Worm (Caenorhabditis elegans) whole organism, early embryonic: ENCODE data around the gene Y62H9A.4.

ENCODE experiments used
- B0310.2 ChIP-seq: sonication (generic microtip); optimal IDR thresholded peaks from 2 replicates; lab custom pipeline; 2016; ENCODE audit warnings: mild to moderate bottlenecking, missing genetic modification characterization, missing compliant biosample characterization
- F13C5.2 ChIP-seq: sonication (generic microtip); optimal IDR thresholded peaks from 2 replicates; lab custom pipeline; 2017; ENCODE audit warnings: mild to moderate bottlenecking, missing genetic modification characterization, inconsistent platforms, missing compliant biosample characterization
- aly-1 ChIP-seq: sonication (generic microtip); optimal IDR thresholded peaks from 2 replicates; lab custom pipeline; 2016; ENCODE audit warnings: missing genetic modification characterization, missing compliant biosample characterization
- ama-1 ChIP-seq: fragments of 150-350 bp; optimal IDR thresholded peaks from 2 replicates; lab custom pipeline; 2014
- ceh-13 ChIP-seq: fragments of 200-800 bp; sonication (Bioruptor generic); optimal IDR thresholded peaks from 2 replicates; lab custom pipeline; 2018; ENCODE audit warnings: mild to moderate bottlenecking, missing genetic modification characterization, missing compliant biosample characterization
- ceh-36 ChIP-seq: sonication (generic microtip); optimal IDR thresholded peaks from 2 replicates; lab custom pipeline; 2016; ENCODE audit warnings: missing genetic modification characterization, inconsistent platforms, missing compliant biosample characterization
- ets-7 ChIP-seq: sonication (generic microtip); optimal IDR thresholded peaks from 2 replicates; lab custom pipeline; 2016; ENCODE audit warnings: missing genotype, missing genetic modification characterization, missing compliant biosample characterization
- flt-1 ChIP-seq: fragments of 200-800 bp; sonication (Bioruptor generic); IDR thresholded peaks from 2 replicates; pipeline ENCODE4 v1.3.6; 2022; ENCODE audit warnings: missing genetic modification characterization, missing compliant biosample characterization
- hmbx-1 ChIP-seq: sonication (generic microtip); optimal IDR thresholded peaks from 2 replicates; lab custom pipeline; 2016; ENCODE audit warnings: mild to moderate bottlenecking, missing genetic modification characterization, missing compliant biosample characterization
- hmg-4 ChIP-seq: fragments of 200-800 bp; sonication (Bioruptor generic); optimal IDR thresholded peaks from 2 replicates; lab custom pipeline; 2018; ENCODE audit warnings: mild to moderate bottlenecking, missing genetic modification characterization, missing compliant biosample characterization
- hnd-1 ChIP-seq: sonication (generic microtip); optimal IDR thresholded peaks from 2 replicates; lab custom pipeline; 2016; ENCODE audit warnings: missing genetic modification characterization, missing compliant biosample characterization
- pes-1 ChIP-seq: fragments of 200-800 bp; sonication (Bioruptor generic); IDR thresholded peaks from 2 replicates; pipeline ENCODE4 v1.3.6; 2022; ENCODE audit warnings: missing genetic modification reagents, missing genetic modification characterization, missing compliant biosample characterization
- scrt-1 ChIP-seq: fragments of 200-800 bp; sonication (Bioruptor generic); IDR thresholded peaks from 2 replicates; pipeline ENCODE4 v1.3.6; 2022; ENCODE audit warnings: missing genetic modification characterization, missing compliant biosample characterization
- sea-1 ChIP-seq: fragments of 200-800 bp; sonication (Bioruptor generic); conservative IDR thresholded peaks from 2 replicates; pipeline ENCODE4 v1.3.6; 2022; ENCODE audit warnings: missing genetic modification characterization, missing compliant biosample characterization
- tbx-11 ChIP-seq: fragments of 200-800 bp; sonication (Bioruptor generic); IDR thresholded peaks from 2 replicates; pipeline ENCODE4 v1.3.6; 2022; ENCODE audit warnings: missing genetic modification characterization, missing compliant biosample characterization
- tbx-37 ChIP-seq: fragments of 200-800 bp; sonication (Bioruptor generic); conservative IDR thresholded peaks from 2 replicates; pipeline ENCODE4 v1.3.6; 2022; ENCODE audit warnings: missing genetic modification reagents, missing genetic modification characterization, missing compliant biosample characterization
- tra-4 ChIP-seq: sonication (generic microtip); optimal IDR thresholded peaks from 2 replicates; lab custom pipeline; 2017; ENCODE audit warnings: missing genetic modification characterization, missing compliant biosample characterization

Y62H9A.4 gene

DNA sequence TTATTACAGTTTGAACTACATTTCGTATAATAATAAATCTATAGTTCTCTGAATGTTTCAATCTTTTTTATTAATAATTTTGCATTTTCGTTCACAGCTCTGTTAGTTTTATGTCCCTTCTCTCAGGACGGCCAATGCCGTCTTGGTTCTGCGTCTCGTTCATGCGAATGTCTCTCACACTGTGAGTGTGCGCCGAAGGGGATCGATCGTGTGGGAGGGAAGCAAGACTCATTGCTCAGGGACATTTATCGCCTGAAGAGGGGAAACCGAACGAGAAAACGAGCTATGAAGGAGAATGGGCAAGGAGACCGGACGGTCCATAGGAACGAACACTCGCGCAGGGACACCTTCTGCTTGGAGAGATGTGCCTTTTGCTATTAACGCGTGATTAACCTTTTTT, 19.1 kb downstream of the Y62H9A.4 start:
- TF ChIP-seq sea-1 (GFP tag; lab: Robert Waterston, UW): no peak
- no peak for TF ChIP-seq B0310.2 (tag; lab: Kevin White, UChicago)
- no peak for TF ChIP-seq hmg-4
- TF ChIP-seq flt-1 (GFP tag; lab: Robert Waterston, UW): no peak
- TF ChIP-seq ceh-13 (GFP tag; lab: Kevin White, UChicago): no peak
- TF ChIP-seq tbx-37 (GFP tag; lab: Robert Waterston, UW): no peak
- no peak for TF ChIP-seq tbx-11 (GFP tag; lab: Robert Waterston, UW)
- TF ChIP-seq ama-1 (lab: Kevin White, UChicago): no peak
- TF ChIP-seq ceh-36: no peak
- TF ChIP-seq pes-1 (GFP tag; lab: Robert Waterston, UW): no peak
- no peak for TF ChIP-seq hmbx-1
- no peak for TF ChIP-seq F13C5.2

DNA sequence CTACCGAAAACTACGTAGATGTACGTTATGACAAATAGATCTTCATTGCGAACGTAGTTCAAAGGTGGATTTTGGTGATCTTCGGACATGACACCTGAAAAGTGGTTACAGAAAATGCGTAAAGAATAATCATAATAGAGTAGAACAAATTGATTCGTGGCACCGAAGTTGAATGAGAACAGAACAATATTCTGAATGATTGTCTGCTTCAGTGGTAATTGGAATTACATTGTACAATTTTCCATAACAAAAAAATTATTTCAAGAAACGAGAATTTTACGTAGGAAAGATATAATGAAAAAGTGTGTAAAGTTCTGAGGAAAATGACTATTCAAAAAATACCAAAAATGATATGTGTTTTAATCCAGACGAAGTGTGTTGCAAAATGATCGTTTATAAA, 22.7 kb downstream of the Y62H9A.4 start, which contains the start of gene Y62H9A.10:
TSS of gene Y62H9A.10 (minus strand) at position 101 of the 400 bp plus-strand sequence.
- TF ChIP-seq aly-1 (tag; lab: Kevin White, UChicago) (no peak), hmg-4 (no peak)

DNA sequence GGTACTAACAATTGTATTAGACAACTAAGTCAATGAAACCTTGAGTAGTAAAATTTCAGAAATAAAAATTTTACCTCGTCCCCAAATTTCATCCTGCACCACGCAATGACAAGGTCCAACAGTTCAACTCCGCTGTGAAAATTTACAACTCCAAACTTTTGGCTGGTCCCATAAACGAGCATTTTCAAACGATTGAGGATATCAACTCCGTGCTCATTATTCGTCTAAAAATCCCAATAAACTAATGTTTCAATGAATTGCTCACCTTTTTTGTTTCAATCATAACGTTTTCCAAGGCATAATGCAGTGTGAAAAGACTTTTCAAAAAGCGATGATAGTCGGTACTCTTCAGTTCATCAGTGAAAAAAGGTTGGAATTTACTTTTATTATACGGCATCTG, 26.7 kb downstream of the Y62H9A.4 start:
- TF ChIP-seq ama-1 (lab: Kevin White, UChicago): no peak
- TF ChIP-seq ceh-36: no peak
- TF ChIP-seq tbx-11 (GFP tag; lab: Robert Waterston, UW): no peak
- no peak for TF ChIP-seq flt-1 (GFP tag; lab: Robert Waterston, UW)
- TF ChIP-seq F13C5.2: no peak
- no peak for TF ChIP-seq hnd-1 (tag; lab: Kevin White, UChicago)
- no peak for TF ChIP-seq tbx-37 (GFP tag; lab: Robert Waterston, UW)
- TF ChIP-seq ceh-13 (GFP tag; lab: Kevin White, UChicago): no peak
- TF ChIP-seq ets-7 (tag; lab: Kevin White, UChicago): no peak
- no peak for TF ChIP-seq sea-1 (GFP tag; lab: Robert Waterston, UW)
- TF ChIP-seq tra-4 (tag; lab: Kevin White, UChicago): no peak
- no peak for TF ChIP-seq aly-1 (tag; lab: Kevin White, UChicago)
- no peak for TF ChIP-seq pes-1 (GFP tag; lab: Robert Waterston, UW)
- TF ChIP-seq scrt-1 (GFP tag; lab: Robert Waterston, UW): no peak
- TF ChIP-seq B0310.2 (tag; lab: Kevin White, UChicago): no peak
- no peak for TF ChIP-seq hmg-4
- no peak for TF ChIP-seq hmbx-1

DNA sequence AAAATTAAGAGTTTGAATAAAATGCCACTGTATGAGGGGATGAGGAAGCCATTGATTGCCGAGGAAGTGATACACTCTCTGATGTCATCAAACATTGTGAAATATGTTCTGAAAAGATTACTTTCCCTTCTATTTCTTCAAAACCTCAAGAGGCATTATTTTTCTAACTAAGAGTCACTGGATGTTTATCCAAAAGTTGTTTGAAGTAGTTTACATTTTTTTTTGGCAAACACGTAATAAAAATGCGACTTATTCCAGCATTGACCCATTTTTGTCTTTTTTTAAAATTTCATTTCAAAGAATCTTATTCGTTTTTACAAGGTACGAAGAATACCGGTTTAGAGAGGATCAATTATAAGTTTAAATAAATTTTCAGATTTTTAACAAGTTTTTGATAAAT, 27.3 kb downstream of the Y62H9A.4 start, which contains the start of gene Y62H9A.11:
TSS of gene Y62H9A.11 (minus strand) at position 101 of the 400 bp plus-strand sequence.
- TF ChIP-seq tbx-37 (GFP tag; lab: Robert Waterston, UW) (no peak), F13C5.2 (no peak), aly-1 (tag; lab: Kevin White, UChicago) (no peak), ama-1 (lab: Kevin White, UChicago) (no peak)

DNA sequence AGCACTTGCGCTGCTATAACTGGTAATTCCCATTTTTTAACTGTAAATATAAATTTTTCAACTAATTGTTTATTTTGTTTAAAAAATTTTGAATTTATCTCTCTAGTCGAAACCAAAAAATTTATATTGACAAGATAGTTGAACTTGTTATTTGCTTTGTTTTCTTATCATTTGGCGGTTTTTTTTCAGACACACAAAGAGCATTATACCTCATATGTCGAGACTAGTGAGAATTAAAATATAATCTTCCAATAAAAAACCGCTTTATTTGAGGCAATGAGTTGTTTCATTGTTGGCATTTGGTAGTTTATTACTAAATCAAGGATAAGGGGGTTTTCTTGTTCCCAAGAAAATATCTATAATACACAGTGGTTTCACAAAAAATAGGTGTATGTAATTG, 28.3 kb downstream of the Y62H9A.4 start:
- TF ChIP-seq pes-1 (GFP tag; lab: Robert Waterston, UW) (no peak), aly-1 (tag; lab: Kevin White, UChicago) (no peak), F13C5.2 (no peak), ama-1 (lab: Kevin White, UChicago) (no peak), tbx-11 (GFP tag; lab: Robert Waterston, UW) (no peak), flt-1 (GFP tag; lab: Robert Waterston, UW) (no peak), hmg-4 (no peak), scrt-1 (GFP tag; lab: Robert Waterston, UW) (no peak), ceh-13 (GFP tag; lab: Kevin White, UChicago) (no peak), tra-4 (tag; lab: Kevin White, UChicago) (no peak), hmbx-1 (no peak), tbx-37 (GFP tag; lab: Robert Waterston, UW) (no peak), sea-1 (GFP tag; lab: Robert Waterston, UW) (no peak), hnd-1 (tag; lab: Kevin White, UChicago) (no peak)

DNA sequence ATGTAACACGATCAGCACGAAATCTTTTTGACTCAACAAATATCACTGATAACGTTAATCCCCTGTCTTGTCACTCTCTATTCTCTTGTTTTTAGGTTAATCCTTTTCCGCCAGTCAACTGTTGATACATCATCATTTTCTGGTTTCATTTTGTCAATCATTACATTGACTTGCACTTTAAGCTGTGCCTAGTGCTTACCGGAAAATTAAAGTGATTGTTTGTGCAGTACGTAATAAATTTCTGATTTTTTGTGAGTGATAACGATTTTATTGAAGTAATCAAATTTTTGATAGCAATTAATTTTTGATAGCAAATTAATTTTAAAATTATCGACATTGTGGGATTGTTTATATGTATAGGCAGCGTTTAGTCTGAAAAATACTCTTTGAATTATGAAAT, 29.2 kb downstream of the Y62H9A.4 start:
- TF ChIP-seq hmbx-1 (no peak), B0310.2 (tag; lab: Kevin White, UChicago) (no peak), aly-1 (tag; lab: Kevin White, UChicago) (no peak), ama-1 (lab: Kevin White, UChicago) (no peak), scrt-1 (GFP tag; lab: Robert Waterston, UW) (no peak), tbx-11 (GFP tag; lab: Robert Waterston, UW) (no peak), ceh-13 (GFP tag; lab: Kevin White, UChicago) (no peak), tra-4 (tag; lab: Kevin White, UChicago) (no peak)

DNA sequence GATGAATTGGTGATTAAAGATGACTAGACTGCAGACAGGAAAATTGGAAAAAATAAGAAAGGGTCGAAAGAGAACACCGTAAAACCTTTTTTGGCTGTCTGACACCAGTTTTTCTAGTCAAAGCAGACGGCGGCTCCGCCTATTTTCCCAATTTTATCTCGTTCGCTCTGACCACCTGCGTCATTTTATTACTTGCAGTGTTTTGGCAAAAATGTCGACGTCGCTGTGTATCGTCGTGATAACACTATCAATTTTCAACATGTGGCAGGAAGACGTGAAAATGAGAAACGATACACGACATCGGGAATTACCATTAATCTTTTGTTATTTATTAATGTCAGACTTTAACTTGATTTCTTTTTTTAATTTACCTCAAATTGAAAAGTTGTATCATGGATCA, 30.1 kb downstream of the Y62H9A.4 start, which contains the start of gene Y62H9A.15:
TSS of gene Y62H9A.15 (minus strand) at position 100 of the 400 bp plus-strand sequence.
- TF ChIP-seq ceh-13 (GFP tag; lab: Kevin White, UChicago) (no peak), scrt-1 (GFP tag; lab: Robert Waterston, UW) (no peak), sea-1 (GFP tag; lab: Robert Waterston, UW) (no peak), aly-1 (tag; lab: Kevin White, UChicago) (no peak), hmg-4 (no peak), B0310.2 (tag; lab: Kevin White, UChicago) (no peak), ama-1 (lab: Kevin White, UChicago) (no peak), tbx-37 (GFP tag; lab: Robert Waterston, UW) (no peak), F13C5.2 (no peak), pes-1 (GFP tag; lab: Robert Waterston, UW) (no peak), tra-4 (tag; lab: Kevin White, UChicago) (no peak), tbx-11 (GFP tag; lab: Robert Waterston, UW) (no peak), hmbx-1 (no peak)

DNA sequence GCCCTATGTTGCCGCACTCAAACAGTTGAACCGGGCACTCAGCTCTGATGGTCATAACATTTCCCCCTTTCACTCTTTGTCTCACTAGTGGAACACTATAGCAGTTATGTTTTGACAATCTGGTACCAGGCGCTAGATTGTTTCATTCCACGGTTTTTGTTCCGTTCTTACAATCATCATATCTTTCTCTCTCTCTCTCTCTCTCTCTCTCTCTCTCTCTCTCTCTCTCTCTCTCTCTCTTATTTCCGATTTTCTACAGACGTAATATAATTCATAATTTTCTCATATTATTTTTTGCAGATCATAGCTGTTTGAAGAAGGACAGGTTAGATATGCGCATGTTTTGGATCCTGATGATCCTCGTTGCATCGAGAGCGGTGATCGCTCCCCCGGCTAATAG, 33.9 kb downstream of the Y62H9A.4 start, which contains the start of gene Y62H9A.12:
TSS of gene Y62H9A.12 (plus strand) at position 301 of the 400 bp plus-strand sequence.
- TF ChIP-seq flt-1 (GFP tag; lab: Robert Waterston, UW) (no peak), tbx-37 (GFP tag; lab: Robert Waterston, UW) (no peak), aly-1 (tag; lab: Kevin White, UChicago) (no peak)
